Worm (Caenorhabditis elegans): ENCODE measurements around the gene col-142.

DNA sequence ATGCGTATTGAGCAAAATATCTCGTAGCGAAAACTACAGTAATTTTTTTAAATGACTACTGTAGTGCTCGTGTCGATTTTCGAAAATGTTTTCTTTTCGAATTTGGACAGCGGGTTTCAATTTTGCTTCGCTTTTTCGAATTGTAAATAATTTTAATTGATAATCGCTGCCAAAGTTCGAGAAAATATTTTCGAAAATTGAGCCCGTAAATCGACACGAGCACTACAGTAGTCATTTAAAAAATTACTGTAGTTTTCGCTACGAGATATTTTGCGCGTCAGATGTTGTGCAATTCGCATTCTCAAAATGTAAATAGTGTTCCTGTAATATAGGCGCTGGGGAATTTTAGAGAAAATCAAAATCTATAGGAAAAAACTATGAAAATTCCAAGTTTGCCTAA is 48.7 kb upstream of the col-142 start:
- no peak for TF ChIP-seq ets-7 (tag; optimal IDR thresholded peaks at IDR 0.05)
- no peak for TF ChIP-seq ama-1 (optimal IDR thresholded peaks at IDR 0.05)
- TF ChIP-seq B0310.2 (tag; optimal IDR thresholded peaks at IDR 0.05), result no peak
- TF ChIP-seq tra-4 (tag; optimal IDR thresholded peaks at IDR 0.05), result no peak
- TF ChIP-seq scrt-1 (GFP tag; IDR thresholded peaks at IDR 0.05), result no peak
- no peak for TF ChIP-seq F13C5.2 (tag; optimal IDR thresholded peaks at IDR 0.05)
- TF ChIP-seq tbx-11 (GFP tag; IDR thresholded peaks at IDR 0.05), result no peak
- TF ChIP-seq tbx-37 (GFP tag; conservative IDR thresholded peaks at IDR 0.05), result no peak
- no peak for TF ChIP-seq flt-1 (GFP tag; IDR thresholded peaks at IDR 0.05)
- no peak for TF ChIP-seq pes-1 (GFP tag; IDR thresholded peaks at IDR 0.05)
- TF ChIP-seq aly-1 (tag; optimal IDR thresholded peaks at IDR 0.05), result no peak
- TF ChIP-seq hnd-1 (tag; optimal IDR thresholded peaks at IDR 0.05), result no peak
- TF ChIP-seq hmg-4 (GFP tag; optimal IDR thresholded peaks at IDR 0.05), result no peak
